Worm (Caenorhabditis elegans) whole organism, young adult: ENCODE measurements around the gene got-2.2.

Experiments
- C06A6.2 ChIP-seq: fragments of 200-800 bp; sonication (Bioruptor generic); conservative IDR thresholded peaks from 2 replicates; pipeline ENCODE4 v1.3.6; 2022; ENCODE audit warnings: missing genetic modification characterization, missing compliant biosample characterization
- C17E4.6 ChIP-seq: fragments of 200-800 bp; sonication (Bioruptor generic); IDR thresholded peaks from 2 replicates; pipeline ENCODE4 v1.3.6; 2022; ENCODE audit warnings: missing genetic modification reagents, missing genetic modification characterization, missing compliant biosample characterization
- F33H1.4 ChIP-seq: fragments of 200-800 bp; sonication (Bioruptor generic); IDR thresholded peaks from 2 replicates; pipeline ENCODE4 v1.3.6; 2022; ENCODE audit warnings: missing genetic modification reagents, missing genetic modification characterization, missing compliant biosample characterization
- Y67H2A.10 ChIP-seq: fragments of 200-800 bp; sonication (Bioruptor generic); conservative IDR thresholded peaks from 2 replicates; pipeline ENCODE4 v1.3.6; 2022; ENCODE audit warnings: missing genetic modification reagents, missing genetic modification characterization, missing compliant biosample characterization
- Y79H2A.3 ChIP-seq: fragments of 200-800 bp; sonication (Bioruptor generic); conservative IDR thresholded peaks from 2 replicates; pipeline ENCODE4 v1.3.6; 2022; ENCODE audit warnings: missing genetic modification reagents, missing genetic modification characterization, missing compliant biosample characterization
- attf-5 ChIP-seq: fragments of 200-800 bp; sonication (Bioruptor generic); optimal IDR thresholded peaks from 2 replicates; lab custom pipeline; 2018; ENCODE audit warnings: mild to moderate bottlenecking, missing genetic modification characterization, missing compliant biosample characterization
- cebp-1 ChIP-seq, 2 experiments: fragments of 200-800 bp in 1 of 2; sonication (Bioruptor generic) in 1 of 2; sonication (generic microtip) in 1 of 2; IDR thresholded peaks in 1 of 2; optimal IDR thresholded peaks in 1 of 2; 2 replicates each; pipeline versions ENCODE4 v1.3.6 to Lab custom; 2017 to 2022; ENCODE audit warnings: missing compliant biosample characterization in 2 of 2, missing genetic modification characterization in 2 of 2, mild to moderate bottlenecking in 1 of 2, missing genetic modification reagents in 1 of 2, moderate library complexity in 1 of 2
- cebp-2 ChIP-seq: fragments of 200-800 bp; sonication (Bioruptor generic); IDR thresholded peaks from 2 replicates; pipeline ENCODE4 v1.3.6; 2022; ENCODE audit warnings: missing genetic modification characterization, missing compliant biosample characterization
- ceh-100 ChIP-seq: fragments of 200-800 bp; sonication (Bioruptor generic); IDR thresholded peaks from 2 replicates; pipeline ENCODE4 v1.3.6; 2022; ENCODE audit warnings: missing genetic modification reagents, missing genetic modification characterization, missing compliant biosample characterization
- ceh-40 ChIP-seq: fragments of 200-800 bp; sonication (Bioruptor generic); IDR thresholded peaks from 2 replicates; pipeline ENCODE4 v1.3.6; 2022; ENCODE audit warnings: missing genetic modification characterization, missing compliant biosample characterization
- ceh-91 ChIP-seq: fragments of 200-800 bp; sonication (Bioruptor generic); IDR thresholded peaks from 2 replicates; pipeline ENCODE4 v1.3.6; 2022; ENCODE audit warnings: missing genetic modification reagents, missing genetic modification characterization, missing compliant biosample characterization
- dox-1 ChIP-seq: fragments of 200-800 bp; sonication (Bioruptor generic); IDR thresholded peaks from 2 replicates; pipeline ENCODE4 v1.3.6; 2022; ENCODE audit warnings: missing genetic modification reagents, missing genetic modification characterization, missing compliant biosample characterization
- dpl-1 ChIP-seq: fragments of 150-350 bp; optimal IDR thresholded peaks from 2 replicates; lab custom pipeline; 2014; ENCODE audit warnings: missing biosample characterization, missing genetic modification reagents, missing genetic modification characterization
- efl-1 ChIP-seq: fragments of 150-350 bp; optimal IDR thresholded peaks from 2 replicates; lab custom pipeline; 2014; ENCODE audit warnings: missing biosample characterization, missing genetic modification reagents, missing genetic modification characterization
- ekl-4 ChIP-seq: fragments of 200-800 bp; sonication (Bioruptor generic); IDR thresholded peaks from 2 replicates; pipeline ENCODE4 v1.3.6; 2022; ENCODE audit warnings: missing genetic modification reagents, missing genetic modification characterization, missing compliant biosample characterization
- ets-4 ChIP-seq: fragments of 200-800 bp; sonication (Bioruptor generic); optimal IDR thresholded peaks from 2 replicates; lab custom pipeline; 2018; ENCODE audit warnings: mild to moderate bottlenecking, missing genetic modification characterization, missing compliant biosample characterization
- hlh-12 ChIP-seq: sonication (generic microtip); optimal IDR thresholded peaks from 2 replicates; lab custom pipeline; 2016; ENCODE audit warnings: missing genetic modification characterization, missing compliant biosample characterization
- hmg-1.2 ChIP-seq: fragments of 200-800 bp; sonication (Bioruptor generic); IDR thresholded peaks from 2 replicates; pipeline ENCODE4 v1.3.6; 2022; ENCODE audit warnings: missing genetic modification reagents, missing genetic modification characterization, missing compliant biosample characterization
- hrde-1 ChIP-seq: sonication (generic microtip); optimal IDR thresholded peaks from 2 replicates; lab custom pipeline; 2016; ENCODE audit warnings: missing genetic modification characterization, mild to moderate bottlenecking, missing compliant biosample characterization, moderate library complexity, missing genotype, missing genetic modification reagents, borderline replicate concordance
- lin-26 ChIP-seq: fragments of 200-800 bp; sonication (Bioruptor generic); IDR thresholded peaks from 2 replicates; pipeline ENCODE4 v1.3.6; 2022; ENCODE audit warnings: missing genetic modification reagents, missing genetic modification characterization, missing compliant biosample characterization
- lin-35 ChIP-seq, 3 experiments: fragments of 150-350 bp in 2 of 3; sonication (generic microtip) in 1 of 3; optimal IDR thresholded peaks; 2 replicates each; lab custom pipeline; 2014 to 2018; ENCODE audit warnings: missing biosample characterization in 3 of 3, missing genetic modification characterization in 3 of 3, missing genetic modification reagents in 3 of 3
- lin-54 ChIP-seq: fragments of 200-800 bp; sonication (Bioruptor generic); optimal IDR thresholded peaks from 2 replicates; lab custom pipeline; 2018; ENCODE audit warnings: mild to moderate bottlenecking, missing genetic modification characterization, missing compliant biosample characterization
- madf-6 ChIP-seq: fragments of 200-800 bp; sonication (Bioruptor generic); IDR thresholded peaks from 2 replicates; pipeline ENCODE4 v1.3.6; 2022; ENCODE audit warnings: missing genetic modification reagents, missing genetic modification characterization, missing compliant biosample characterization
- madf-8 ChIP-seq: fragments of 200-800 bp; sonication (Bioruptor generic); conservative IDR thresholded peaks from 2 replicates; pipeline ENCODE4 v1.3.6; 2022; ENCODE audit warnings: missing genetic modification reagents, missing genetic modification characterization, missing compliant biosample characterization
- mcd-1 ChIP-seq: fragments of 200-800 bp; sonication (Bioruptor generic); IDR thresholded peaks from 2 replicates; pipeline ENCODE4 v1.3.6; 2022; ENCODE audit warnings: missing genetic modification reagents, missing genetic modification characterization, missing compliant biosample characterization
- mes-4 ChIP-seq: sonication (generic microtip); optimal IDR thresholded peaks from 2 replicates; lab custom pipeline; 2016; ENCODE audit warnings: missing genotype, missing genetic modification characterization, missing compliant biosample characterization
- nhr-120 ChIP-seq: fragments of 200-800 bp; sonication (Bioruptor generic); IDR thresholded peaks from 2 replicates; pipeline ENCODE4 v1.3.6; 2022; ENCODE audit warnings: missing genetic modification characterization, missing compliant biosample characterization
- nhr-179 ChIP-seq: sonication (generic microtip); optimal IDR thresholded peaks from 2 replicates; lab custom pipeline; 2016; ENCODE audit warnings: mild to moderate bottlenecking, missing genetic modification characterization, missing compliant biosample characterization
- nhr-27 ChIP-seq: fragments of 200-800 bp; sonication (Bioruptor generic); optimal IDR thresholded peaks from 2 replicates; lab custom pipeline; 2018; ENCODE audit warnings: mild to moderate bottlenecking, missing genetic modification characterization, moderate library complexity, missing compliant biosample characterization
- nhr-80 ChIP-seq: sonication (generic microtip); optimal IDR thresholded peaks from 2 replicates; lab custom pipeline; 2016; ENCODE audit warnings: missing genetic modification characterization, missing compliant biosample characterization
- rcor-1 ChIP-seq: fragments of 200-800 bp; sonication (Bioruptor generic); IDR thresholded peaks from 2 replicates; pipeline ENCODE4 v1.3.6; 2022; ENCODE audit warnings: missing genetic modification reagents, missing genetic modification characterization, missing compliant biosample characterization
- repo-1 ChIP-seq: sonication (generic microtip); optimal IDR thresholded peaks from 2 replicates; lab custom pipeline; 2017; ENCODE audit warnings: mild to moderate bottlenecking, missing genetic modification characterization, missing compliant biosample characterization
- snpc-4 ChIP-seq, 5 experiments: fragments of 150-350 bp in 1 of 5; sonication (generic microtip) in 4 of 5; optimal IDR thresholded peaks; 2 replicates each; lab custom pipeline; 2014 to 2018; ENCODE audit warnings: missing genetic modification characterization in 5 of 5, missing biosample characterization in 3 of 5, antibody characterized with exemption in 2 of 5, mild to moderate bottlenecking in 2 of 5, missing compliant biosample characterization in 2 of 5, missing genotype in 2 of 5, moderate library complexity in 2 of 5, missing genetic modification reagents in 1 of 5
- zfh-2 ChIP-seq: fragments of 200-800 bp; sonication (Bioruptor generic); conservative IDR thresholded peaks from 2 replicates; pipeline ENCODE4 v1.3.6; 2022; ENCODE audit warnings: missing genetic modification reagents, missing genetic modification characterization, missing compliant biosample characterization
- ztf-25 ChIP-seq: fragments of 200-800 bp; sonication (Bioruptor generic); IDR thresholded peaks from 2 replicates; pipeline ENCODE4 v1.3.6; 2022; ENCODE audit warnings: missing genetic modification reagents, missing genetic modification characterization, missing compliant biosample characterization
- ztf-26 ChIP-seq: sonication (generic microtip); optimal IDR thresholded peaks from 2 replicates; lab custom pipeline; 2017; ENCODE audit warnings: missing genetic modification characterization, missing compliant biosample characterization
- ztf-28 ChIP-seq: fragments of 200-800 bp; sonication (Bioruptor generic); IDR thresholded peaks from 2 replicates; pipeline ENCODE4 v1.3.6; 2022; ENCODE audit warnings: missing genetic modification reagents, missing genetic modification characterization, missing compliant biosample characterization

The got-2.2 gene

DNA sequence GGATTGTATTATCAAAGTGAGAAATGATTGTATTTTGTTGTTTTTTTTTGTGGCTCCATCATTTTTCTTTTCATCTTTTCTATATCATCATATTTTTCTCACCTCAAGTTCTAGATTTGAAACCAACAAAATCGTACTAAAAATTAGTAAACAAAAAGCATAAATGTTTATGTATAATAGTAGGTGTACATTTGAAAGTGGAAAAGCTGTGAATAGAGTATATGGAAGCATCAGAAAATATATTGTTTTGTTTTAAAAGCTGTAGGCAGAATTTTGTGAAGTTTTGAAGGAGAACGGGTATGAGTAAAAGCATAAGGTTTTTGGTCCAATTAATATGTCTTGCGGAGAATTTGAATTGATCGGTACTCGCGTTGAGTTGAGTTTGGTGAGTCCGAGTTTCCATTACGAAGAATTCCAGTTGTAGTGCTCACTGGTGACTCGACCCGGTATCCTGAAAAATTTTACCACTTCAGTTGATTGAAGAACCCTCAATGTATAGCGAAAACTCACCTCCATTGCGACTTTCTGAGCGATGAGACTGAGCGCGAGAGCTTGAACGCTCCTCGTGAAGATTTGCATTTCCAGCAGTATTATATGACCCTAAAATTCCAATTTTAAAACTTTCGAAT lies 7.7 kb upstream of the got-2.2 start, which contains the start of gene C14F11.4:
Gene C14F11.4 (minus strand): TSS at position 51 of the 629 bp plus-strand sequence.
- TF ChIP-seq nhr-120 (GFP tag; lab: Robert Waterston, UW) (0 out of 2 replicates have a peak, but pooled peaks have one; percentile 62), ekl-4 (GFP tag; lab: Robert Waterston, UW) (0 out of 2 replicates have a peak, but pooled peaks have one; percentile 34), mcd-1 (GFP tag; lab: Robert Waterston, UW) (0 out of 2 replicates have a peak, but pooled peaks have one; percentile 12), hmg-1.2 (GFP tag; lab: Robert Waterston, UW) (0 out of 2 replicates have a peak, but pooled peaks have one; percentile 7), snpc-4 (GFP tag; optimal IDR thresholded peaks at IDR 0.05; lab: Kevin White, UChicago) (no peak), snpc-4 (tag; optimal IDR thresholded peaks at IDR 0.05; lab: Kevin White, UChicago) (no peak), attf-5 (GFP tag; lab: Kevin White, UChicago) (no peak)

DNA sequence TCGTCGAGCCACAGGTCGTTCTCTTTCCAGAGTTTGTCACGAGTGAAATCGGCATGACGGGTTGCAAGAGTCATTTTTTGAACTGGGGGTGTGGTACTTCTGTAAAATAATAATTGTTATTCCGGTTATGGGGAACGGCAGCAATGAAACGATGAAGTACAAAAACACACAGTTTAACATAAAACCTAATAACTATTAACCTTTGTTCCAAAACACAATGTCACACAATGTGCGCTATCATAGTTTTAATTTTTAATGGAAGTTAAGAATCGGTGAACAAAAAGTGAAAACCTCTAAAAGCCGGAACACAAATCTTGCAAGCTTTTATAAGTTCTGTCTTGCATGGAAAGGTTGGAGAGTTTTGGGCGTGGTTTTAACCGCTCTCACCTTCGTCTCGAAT lies 5.3 kb upstream of the got-2.2 start, which contains the start of gene hsp-43:
Gene hsp-43 (minus strand): TSS at position 101 of the 400 bp plus-strand sequence.
- TF ChIP-seq mes-4 (tag; lab: Kevin White, UChicago) (no peak), hlh-12 (tag; lab: Kevin White, UChicago) (no peak), ets-4 (GFP tag; lab: Kevin White, UChicago) (no peak), cebp-2 (GFP tag; lab: Robert Waterston, UW) (no peak), C06A6.2 (GFP tag; lab: Robert Waterston, UW) (no peak), ztf-28 (GFP tag; lab: Robert Waterston, UW) (no peak), ztf-25 (GFP tag; lab: Robert Waterston, UW) (no peak)

DNA sequence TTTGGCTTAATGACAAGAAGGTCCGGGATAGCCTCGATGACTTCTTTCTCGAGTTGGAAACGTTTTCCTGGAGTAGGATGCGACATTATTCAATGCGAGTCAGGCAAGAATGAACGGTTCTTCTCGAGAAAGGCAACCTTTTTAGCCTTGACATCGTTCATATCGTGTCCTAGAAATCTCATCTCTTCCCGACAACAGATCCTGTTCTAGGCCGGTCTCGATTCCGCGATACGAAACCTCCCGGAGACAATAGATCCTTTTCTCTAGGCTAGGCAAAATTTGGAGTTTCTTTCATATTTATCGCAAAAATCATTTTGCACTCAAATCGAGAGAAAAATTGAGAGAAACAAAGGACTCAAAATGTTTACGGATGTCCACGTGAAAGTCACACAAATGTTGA lies 1.8 kb upstream of the got-2.2 start, which contains the start of gene rml-3:
Gene rml-3 (minus strand): TSS at position 93 of the 400 bp plus-strand sequence.
- TF ChIP-seq ceh-100 (GFP tag; lab: Robert Waterston, UW) (no peak), mcd-1 (GFP tag; lab: Robert Waterston, UW) (no peak), repo-1 (tag; lab: Kevin White, UChicago) (no peak), snpc-4 (GFP tag; optimal IDR thresholded peaks at IDR 0.05; lab: Kevin White, UChicago) (no peak), snpc-4 (tag; optimal IDR thresholded peaks at IDR 0.05; lab: Kevin White, UChicago) (no peak), nhr-27 (no peak)
- TF ChIP-seq, all 124 proteins: peak for 0

DNA sequence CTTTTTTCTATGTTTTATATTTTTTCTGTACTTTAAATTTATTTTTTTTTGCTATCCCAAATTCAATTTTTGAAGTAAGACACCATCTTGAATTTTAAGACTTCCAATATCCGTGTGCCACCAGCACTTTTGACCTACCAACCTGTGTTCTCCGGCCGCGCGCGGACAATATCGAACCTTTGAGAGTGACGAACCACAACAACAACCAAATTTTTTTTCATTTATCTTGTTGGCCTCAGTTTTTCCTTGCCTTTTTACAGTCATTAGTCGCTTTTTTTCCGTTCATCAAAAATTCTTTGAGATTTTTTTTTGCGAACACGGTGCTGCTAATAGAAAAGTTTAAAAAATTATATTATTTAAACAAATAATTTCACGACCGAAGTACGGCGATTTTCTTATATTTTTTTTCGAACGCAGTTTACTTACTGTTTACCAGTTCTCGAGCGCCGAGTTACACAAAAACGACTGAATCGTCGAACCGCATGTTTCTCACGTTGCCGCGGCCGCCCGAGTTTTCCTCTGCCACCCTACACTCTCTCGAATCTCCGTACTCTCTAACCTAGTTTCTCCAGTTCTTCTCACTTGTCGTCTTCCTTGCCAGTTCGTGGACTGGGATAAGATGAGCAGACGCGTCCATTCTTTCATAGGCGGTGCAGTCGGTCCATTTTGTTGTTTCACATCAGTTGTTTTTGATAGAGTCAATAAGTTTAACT lies 700 bp upstream of the got-2.2 start:
- TF ChIP-seq lin-26 (no peak), ztf-26 (tag; lab: Kevin White, UChicago) (no peak), cebp-2 (GFP tag; lab: Robert Waterston, UW) (no peak), ceh-40 (GFP tag; lab: Robert Waterston, UW) (no peak), Y67H2A.10 (GFP tag; lab: Robert Waterston, UW) (no peak), Y79H2A.3 (GFP tag; lab: Robert Waterston, UW) (no peak), nhr-27 (no peak), lin-54 (no peak), madf-8 (GFP tag; lab: Robert Waterston, UW) (0 out of 2 replicates have a peak, but pooled peaks have one; percentile 9), repo-1 (tag; lab: Kevin White, UChicago) (no peak), attf-5 (GFP tag; lab: Kevin White, UChicago) (no peak), lin-35 (GFP tag; optimal IDR thresholded peaks at IDR 0.05; lab: Kevin White, UChicago) (peak in 1 of 3 experiments; percentile 5), madf-6 (GFP tag; lab: Robert Waterston, UW) (peak; percentile 58), nhr-80 (tag; lab: Kevin White, UChicago) (peak; percentile 2), nhr-179 (tag; lab: Kevin White, UChicago) (no peak), C17E4.6 (GFP tag; lab: Robert Waterston, UW) (no peak), efl-1 (peak; percentile 69), cebp-1 (GFP tag; IDR thresholded peaks at IDR 0.05; lab: Robert Waterston, UW) (no peak), cebp-1 (tag; optimal IDR thresholded peaks at IDR 0.05; lab: Kevin White, UChicago) (peak; percentile 33), hmg-1.2 (GFP tag; lab: Robert Waterston, UW) (peak; percentile 60; the same call in 1 of the 2 replicates), rcor-1 (GFP tag; lab: Robert Waterston, UW) (peak; percentile 41; the same call in 1 of the 2 replicates), ceh-91 (no peak), hrde-1 (tag; lab: Kevin White, UChicago) (no peak), dox-1 (GFP tag; lab: Robert Waterston, UW) (peak; percentile 5; the same call in 1 of the 2 replicates), snpc-4 (GFP tag; optimal IDR thresholded peaks at IDR 0.05; lab: Kevin White, UChicago) (no peak), snpc-4 (tag; optimal IDR thresholded peaks at IDR 0.05; lab: Kevin White, UChicago) (no peak), dpl-1 (GFP tag; lab: Kevin White, UChicago) (peak; percentile 43), F33H1.4 (GFP tag; lab: Robert Waterston, UW) (no peak), zfh-2 (GFP tag; lab: Robert Waterston, UW) (peak; percentile 77)
